Worm (Caenorhabditis elegans) whole organism, L3 larva: ENCODE measurements around the gene rpy-1.
A peak's percentile ranks its signal among the peaks of the same experiment; 100 is the strongest.

Source experiments
- ZK546.5 ChIP-seq: sonication (generic microtip); optimal IDR thresholded peaks from 2 replicates; lab custom pipeline; 2017; ENCODE audit warnings: missing biosample characterization, missing genetic modification characterization
- ceh-9 ChIP-seq: sonication (generic microtip); optimal IDR thresholded peaks from 2 replicates; lab custom pipeline; 2018; ENCODE audit warnings: missing biosample characterization, missing genetic modification characterization
- elt-2 ChIP-seq: sonication (generic microtip); optimal IDR thresholded peaks from 2 replicates; lab custom pipeline; 2016; ENCODE audit warnings: missing genetic modification reagents, mild to moderate bottlenecking, missing genetic modification characterization, missing compliant biosample characterization
- elt-3 ChIP-seq, 3 experiments: fragments of 150-350 bp in 1 of 3; sonication (generic microtip) in 2 of 3; optimal IDR thresholded peaks; 2 replicates in 2 of 3; 4 replicates in 1 of 3; lab custom pipeline; 2014 to 2017; ENCODE audit warnings: missing biosample characterization in 3 of 3, missing genetic modification characterization in 3 of 3
- fkh-10 ChIP-seq: sonication (generic microtip); optimal IDR thresholded peaks from 2 replicates; lab custom pipeline; 2017; ENCODE audit warnings: missing biosample characterization, missing genetic modification reagents, missing genetic modification characterization
- fos-1 ChIP-seq: fragments of 150-350 bp; optimal IDR thresholded peaks from 2 replicates; lab custom pipeline; 2014; ENCODE audit warnings: missing biosample characterization, missing genetic modification characterization
- lin-39 ChIP-seq: fragments of 150-350 bp; optimal IDR thresholded peaks from 2 replicates; lab custom pipeline; 2018; ENCODE audit warnings: missing biosample characterization, missing genetic modification reagents, missing genetic modification characterization
- mml-1 ChIP-seq: fragments of 150-350 bp; sonication (generic microtip); optimal IDR thresholded peaks from 3 replicates; lab custom pipeline; 2014; ENCODE audit warnings: missing biosample characterization, missing genetic modification characterization
- nfya-1 ChIP-seq: sonication (generic microtip); optimal IDR thresholded peaks from 2 replicates; lab custom pipeline; 2017; ENCODE audit warnings: missing genetic modification characterization, mild to moderate bottlenecking, missing compliant biosample characterization, antibody characterized with exemption, moderate library complexity; ENCODE audit not compliant: insufficient read depth
- nhr-43 ChIP-seq: sonication (generic microtip); optimal IDR thresholded peaks from 2 replicates; lab custom pipeline; 2016; ENCODE audit warnings: mild to moderate bottlenecking, missing genetic modification characterization, missing compliant biosample characterization; ENCODE audit not compliant: poor library complexity, severe bottlenecking
- snpc-4 ChIP-seq: fragments of 150-350 bp; optimal IDR thresholded peaks from 2 replicates; lab custom pipeline; 2014; ENCODE audit warnings: missing biosample characterization, missing genetic modification characterization
- unc-62 ChIP-seq: fragments of 150-350 bp; sonication (generic microtip); optimal IDR thresholded peaks from 4 replicates; lab custom pipeline; 2014; ENCODE audit warnings: missing biosample characterization, missing genetic modification reagents, missing genetic modification characterization
- zag-1 ChIP-seq: fragments of 150-350 bp; optimal IDR thresholded peaks from 2 replicates; lab custom pipeline; 2014; ENCODE audit warnings: missing biosample characterization, missing genetic modification characterization
- ztf-11 ChIP-seq: fragments of 150-350 bp; optimal IDR thresholded peaks from 2 replicates; lab custom pipeline; 2014; ENCODE audit warnings: missing biosample characterization, missing genetic modification characterization

DNA sequence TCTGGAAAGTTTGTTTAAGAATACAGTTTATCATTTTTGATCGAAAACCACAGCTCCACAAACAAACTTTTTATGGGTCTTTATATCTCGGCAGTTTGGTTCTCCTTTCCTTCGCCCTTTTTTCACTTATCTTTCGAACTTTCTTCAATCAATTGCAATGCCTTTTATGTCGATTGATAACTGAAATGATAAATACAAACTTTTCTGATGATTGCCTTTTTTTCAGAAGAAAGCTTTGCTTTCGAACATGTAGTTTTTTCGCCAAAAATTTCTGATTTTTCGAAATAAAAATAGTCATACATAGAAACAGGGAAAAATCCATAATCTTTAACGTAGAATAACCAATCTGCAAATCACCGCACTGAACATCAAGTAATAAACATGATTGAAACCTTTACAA lies 44.2 kb downstream of the rpy-1 start, which contains the start of gene T19D12.2:
- TF ChIP-seq mml-1 (tag; lab: Kevin White, UChicago), result no peak
- TF ChIP-seq unc-62, result no peak
- TF ChIP-seq nhr-43 (tag; lab: Kevin White, UChicago), result no peak
- no peak for TF ChIP-seq lin-39 (tag; lab: Kevin White, UChicago)
- TF ChIP-seq fkh-10, result no peak
- no peak for TF ChIP-seq ztf-11 (tag; lab: Kevin White, UChicago)
- no peak for TF ChIP-seq snpc-4 (tag; lab: Kevin White, UChicago)
- no peak for TF ChIP-seq nfya-1 (tag; lab: Kevin White, UChicago)
- no peak for TF ChIP-seq fos-1 (tag; lab: Kevin White, UChicago)
- no peak for TF ChIP-seq ZK546.5
- no peak for TF ChIP-seq elt-3 (tag; optimal IDR thresholded peaks at IDR 0.05; lab: Kevin White, UChicago)
- no peak for TF ChIP-seq ceh-9
- TF ChIP-seq zag-1 (tag; lab: Kevin White, UChicago), result no peak
- peak; percentile 79 for TF ChIP-seq elt-2 (tag; lab: Kevin White, UChicago)
